Worm (Caenorhabditis elegans) whole organism, young adult: Measurements from ENCODE around the gene otub-1.
"Not testable (repeated sequence)": the region's sequence is repeated elsewhere in the genome, so short reads cannot be mapped to it uniquely, and the experiment has no call there.

Source experiments
- D2030.7 ChIP-seq: fragments of 200-800 bp; sonication (Bioruptor generic); IDR thresholded peaks from 2 replicates; pipeline ENCODE4 v1.3.6; 2022; ENCODE audit warnings: missing genetic modification reagents, missing genetic modification characterization, missing compliant biosample characterization
- F52B5.7 ChIP-seq: sonication (generic microtip); optimal IDR thresholded peaks from 2 replicates; lab custom pipeline; 2016; ENCODE audit warnings: mild to moderate bottlenecking, missing genetic modification characterization, missing compliant biosample characterization

- not testable (repeated sequence) for TF ChIP-seq D2030.7 (GFP tag; lab: Robert Waterston, UW); F52B5.7
These were observed 34.7 kb upstream of the otub-1 start, which contains the start of gene cng-1 for ce11 chrV:15031373-15031772.
